Worm (Caenorhabditis elegans): ENCODE results near the gene abhd-14.
A peak's percentile ranks its signal among the peaks of the same experiment; 100 is the strongest.

DNA sequence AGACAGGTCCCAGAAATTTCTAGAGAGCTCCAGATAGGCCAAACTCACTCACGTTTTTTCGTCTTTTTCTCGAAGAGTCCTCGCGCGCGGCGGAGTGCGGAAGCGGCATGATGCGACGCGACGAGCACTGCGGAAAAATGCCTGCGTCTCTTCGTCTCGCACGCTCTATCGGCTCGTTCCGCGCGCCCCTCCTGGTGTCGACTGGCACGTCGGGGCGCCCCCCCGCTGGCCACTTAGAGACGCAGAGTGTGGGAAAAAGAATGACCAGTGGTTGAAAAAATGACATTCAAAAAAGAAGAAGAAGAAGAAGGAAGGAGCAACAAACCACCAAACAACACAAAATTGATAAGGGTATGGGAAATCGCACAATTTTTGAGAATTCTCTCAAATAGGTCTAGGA is 37.6 kb upstream of the abhd-14 start, which contains the start of gene znf-782:
- no peak for TF ChIP-seq cog-1 (tag; optimal IDR thresholded peaks at IDR 0.05)
- no peak for TF ChIP-seq flt-1 (GFP tag; IDR thresholded peaks at IDR 0.05)
- TF ChIP-seq ztf-23 (GFP tag; IDR thresholded peaks at IDR 0.05), result 0 out of 2 replicates have a peak, but pooled peaks have one; percentile 44
- no peak for TF ChIP-seq klf-2 (GFP tag; conservative IDR thresholded peaks at IDR 0.05)
- TF ChIP-seq ztf-29 (GFP tag; IDR thresholded peaks at IDR 0.05), result no peak
- no peak for TF ChIP-seq ref-1 (GFP tag; conservative IDR thresholded peaks at IDR 0.05)
- no peak for TF ChIP-seq T22C8.4 (GFP tag; IDR thresholded peaks at IDR 0.05)
- TF ChIP-seq med-1 (GFP tag; optimal IDR thresholded peaks at IDR 0.05; ENCODE audit: insufficient read depth), result no peak
